Worm (Caenorhabditis elegans) whole organism, L4 larva: Measurements from ENCODE around the gene mnk-1.

ENCODE experiments used
- D1046.2 ChIP-seq: fragments of 200-800 bp; sonication (Bioruptor generic); IDR thresholded peaks from 2 replicates; pipeline ENCODE4 v1.3.6; 2022; ENCODE audit warnings: missing genetic modification characterization, missing compliant biosample characterization
- F10B5.3 ChIP-seq: sonication (generic microtip); optimal IDR thresholded peaks from 2 replicates; lab custom pipeline; 2016; ENCODE audit warnings: mild to moderate bottlenecking, missing genetic modification characterization, missing compliant biosample characterization
- F37D6.2 ChIP-seq: sonication (generic microtip); optimal IDR thresholded peaks from 2 replicates; lab custom pipeline; 2016; ENCODE audit warnings: mild to moderate bottlenecking, missing genetic modification characterization, missing compliant biosample characterization
- F49E8.2 ChIP-seq: sonication (generic microtip); optimal IDR thresholded peaks from 2 replicates; lab custom pipeline; 2016; ENCODE audit warnings: missing compliant biosample characterization, mild to moderate bottlenecking, missing genetic modification characterization, borderline replicate concordance
- ZK546.5 ChIP-seq, 2 experiments: sonication (generic microtip); optimal IDR thresholded peaks; 2 replicates each; lab custom pipeline; 2017; ENCODE audit warnings: missing biosample characterization in 2 of 2, missing genetic modification characterization in 2 of 2
- aha-1 ChIP-seq: fragments of 150-350 bp; peaks from one replicate; lab custom pipeline; 2014; ENCODE audit warnings: missing biosample characterization, missing genetic modification characterization
- arid-1 ChIP-seq: fragments of 200-800 bp; sonication (Bioruptor generic); conservative IDR thresholded peaks from 2 replicates; pipeline ENCODE4 v1.3.6; 2022; ENCODE audit warnings: missing genetic modification reagents, missing genetic modification characterization, missing compliant biosample characterization
- ceh-20 ChIP-seq: fragments of 200-800 bp; sonication (Bioruptor generic); IDR thresholded peaks from 2 replicates; pipeline ENCODE4 v1.3.6; 2022; ENCODE audit warnings: missing genetic modification reagents, missing genetic modification characterization, missing compliant biosample characterization
- ceh-28 ChIP-seq: fragments of 150-350 bp; optimal IDR thresholded peaks from 2 replicates; lab custom pipeline; 2014; ENCODE audit warnings: missing biosample characterization, missing genetic modification reagents, missing genetic modification characterization
- ceh-44 ChIP-seq: fragments of 200-800 bp; sonication (Bioruptor generic); IDR thresholded peaks from 2 replicates; pipeline ENCODE4 v1.3.6; 2022; ENCODE audit warnings: missing genetic modification reagents, missing genetic modification characterization, missing compliant biosample characterization
- daf-19 ChIP-seq: fragments of 200-800 bp; sonication (Bioruptor generic); conservative IDR thresholded peaks from 2 replicates; pipeline ENCODE4 v1.3.6; 2022; ENCODE audit warnings: missing genetic modification characterization, missing compliant biosample characterization
- dmd-6 ChIP-seq: fragments of 200-800 bp; sonication (Bioruptor generic); IDR thresholded peaks from 2 replicates; pipeline ENCODE4 v1.3.6; 2022; ENCODE audit warnings: missing genetic modification reagents, missing genetic modification characterization, missing compliant biosample characterization
- dpl-1 ChIP-seq: fragments of 150-350 bp; optimal IDR thresholded peaks from 2 replicates; lab custom pipeline; 2014; ENCODE audit warnings: missing biosample characterization, missing genetic modification reagents, missing genetic modification characterization
- dve-1 ChIP-seq: sonication (generic microtip); optimal IDR thresholded peaks from 2 replicates; lab custom pipeline; 2017; ENCODE audit warnings: antibody characterized with exemption, mild to moderate bottlenecking, missing genetic modification characterization, missing compliant biosample characterization; ENCODE audit not compliant: insufficient read depth
- egl-27 ChIP-seq: sonication (generic microtip); optimal IDR thresholded peaks from 3 replicates; lab custom pipeline; 2017; ENCODE audit warnings: missing biosample characterization, missing genetic modification reagents, missing genetic modification characterization
- egl-43 ChIP-seq: fragments of 200-800 bp; sonication (Bioruptor generic); IDR thresholded peaks from 2 replicates; pipeline ENCODE4 v1.3.6; 2022; ENCODE audit warnings: missing genetic modification reagents, missing genetic modification characterization, missing compliant biosample characterization
- hlh-11 ChIP-seq: fragments of 200-800 bp; sonication (Bioruptor generic); optimal IDR thresholded peaks from 2 replicates; lab custom pipeline; 2018; ENCODE audit warnings: mild to moderate bottlenecking, missing genetic modification characterization, missing compliant biosample characterization
- hlh-30 ChIP-seq: sonication (generic microtip); optimal IDR thresholded peaks from 2 replicates; lab custom pipeline; 2017; ENCODE audit warnings: antibody characterized with exemption, mild to moderate bottlenecking, missing genetic modification characterization, missing compliant biosample characterization; ENCODE audit not compliant: insufficient read depth
- jun-1 ChIP-seq: fragments of 150-350 bp; optimal IDR thresholded peaks from 2 replicates; lab custom pipeline; 2014; ENCODE audit warnings: missing biosample characterization, missing genetic modification reagents, missing genetic modification characterization
- lin-29 ChIP-seq: fragments of 200-800 bp; sonication (Bioruptor generic); IDR thresholded peaks from 2 replicates; pipeline ENCODE4 v1.3.6; 2022; ENCODE audit warnings: missing genetic modification reagents, missing genetic modification characterization, missing compliant biosample characterization
- lin-39 ChIP-seq: fragments of 150-350 bp; optimal IDR thresholded peaks from 2 replicates; lab custom pipeline; 2014; ENCODE audit warnings: missing biosample characterization, missing genetic modification reagents, missing genetic modification characterization
- lsy-2 ChIP-seq, 2 experiments: fragments of 150-350 bp in 1 of 2; sonication (generic microtip) in 1 of 2; optimal IDR thresholded peaks; 2 replicates each; lab custom pipeline; 2014 to 2017; ENCODE audit warnings: missing biosample characterization in 2 of 2, missing genetic modification characterization in 2 of 2
- mdl-1 ChIP-seq, 2 experiments: fragments of 150-350 bp in 1 of 2; sonication (generic microtip) in 1 of 2; optimal IDR thresholded peaks; 2 replicates each; lab custom pipeline; 2014 to 2017; ENCODE audit warnings: missing biosample characterization in 2 of 2, missing genetic modification characterization in 2 of 2
- mep-1 ChIP-seq: fragments of 150-350 bp; sonication (generic microtip); optimal IDR thresholded peaks from 3 replicates; lab custom pipeline; 2014; ENCODE audit warnings: missing biosample characterization, missing genetic modification characterization
- nhr-25 ChIP-seq: sonication (generic microtip); optimal IDR thresholded peaks from 2 replicates; lab custom pipeline; 2017; ENCODE audit warnings: missing genetic modification characterization, mild to moderate bottlenecking, missing compliant biosample characterization, antibody characterized with exemption, moderate library complexity, borderline replicate concordance; ENCODE audit not compliant: insufficient read depth
- nhr-28 ChIP-seq: fragments of 150-350 bp; optimal IDR thresholded peaks from 2 replicates; lab custom pipeline; 2014; ENCODE audit warnings: missing biosample characterization, missing genetic modification characterization
- nhr-42 ChIP-seq: fragments of 200-800 bp; sonication (Bioruptor generic); IDR thresholded peaks from 2 replicates; pipeline ENCODE4 v1.3.6; 2022; ENCODE audit warnings: missing genetic modification characterization, missing compliant biosample characterization
- nhr-48 ChIP-seq: sonication (generic microtip); optimal IDR thresholded peaks from 2 replicates; lab custom pipeline; 2016; ENCODE audit warnings: mild to moderate bottlenecking, missing genetic modification characterization, missing compliant biosample characterization
- nhr-6 ChIP-seq: fragments of 150-350 bp; optimal IDR thresholded peaks from 2 replicates; lab custom pipeline; 2014; ENCODE audit warnings: missing biosample characterization, missing genetic modification characterization
- nhr-76 ChIP-seq: fragments of 150-350 bp; optimal IDR thresholded peaks from 2 replicates; lab custom pipeline; 2014; ENCODE audit warnings: missing biosample characterization, missing genetic modification characterization
- nhr-77 ChIP-seq: fragments of 150-350 bp; optimal IDR thresholded peaks from 2 replicates; lab custom pipeline; 2014; ENCODE audit warnings: missing biosample characterization, missing genetic modification characterization
- pha-4 ChIP-seq, 2 experiments: fragments of 150-350 bp in 1 of 2; fragments of 200-800 bp in 1 of 2; sonication (Bioruptor generic) in 1 of 2; IDR thresholded peaks in 1 of 2; optimal IDR thresholded peaks in 1 of 2; 2 replicates each; pipeline versions ENCODE4 v1.3.6 to Lab custom; 2014 to 2022; ENCODE audit warnings: missing genetic modification characterization in 2 of 2, missing genetic modification reagents in 2 of 2, missing biosample characterization in 1 of 2, missing compliant biosample characterization in 1 of 2
- php-3 ChIP-seq: fragments of 200-800 bp; sonication (Bioruptor generic); IDR thresholded peaks from 2 replicates; pipeline ENCODE4 v1.3.6; 2022; ENCODE audit warnings: missing genetic modification reagents, missing genetic modification characterization, missing compliant biosample characterization
- pqm-1 ChIP-seq: sonication (generic microtip); optimal IDR thresholded peaks from 2 replicates; lab custom pipeline; 2017; ENCODE audit warnings: missing biosample characterization, missing genetic modification characterization
- rbr-2 ChIP-seq: sonication (generic microtip); optimal IDR thresholded peaks from 2 replicates; lab custom pipeline; 2016; ENCODE audit warnings: missing genotype, missing genetic modification characterization, missing compliant biosample characterization
- set-16 ChIP-seq: fragments of 200-800 bp; sonication (Bioruptor generic); IDR thresholded peaks from 2 replicates; pipeline ENCODE4 v1.3.6; 2022; ENCODE audit warnings: missing genetic modification reagents, missing genetic modification characterization, missing compliant biosample characterization
- snpc-4 ChIP-seq: fragments of 150-350 bp; optimal IDR thresholded peaks from 2 replicates; lab custom pipeline; 2014; ENCODE audit warnings: missing biosample characterization, missing genetic modification characterization
- spr-1 ChIP-seq: sonication (generic microtip); optimal IDR thresholded peaks from 2 replicates; lab custom pipeline; 2016; ENCODE audit warnings: mild to moderate bottlenecking, missing genetic modification characterization, missing compliant biosample characterization
- tra-1 ChIP-seq: fragments of 200-800 bp; sonication (Bioruptor generic); IDR thresholded peaks from 2 replicates; pipeline ENCODE4 v1.3.6; 2022; ENCODE audit warnings: missing genetic modification reagents, missing genetic modification characterization, missing compliant biosample characterization
- unc-39 ChIP-seq: sonication (generic microtip); optimal IDR thresholded peaks from 2 replicates; lab custom pipeline; 2017; ENCODE audit warnings: missing biosample characterization, missing genetic modification characterization
- vab-7 ChIP-seq: fragments of 200-800 bp; sonication (Bioruptor generic); IDR thresholded peaks from 2 replicates; pipeline ENCODE4 v1.3.6; 2022; ENCODE audit warnings: missing genetic modification reagents, missing genetic modification characterization, missing compliant biosample characterization
- zag-1 ChIP-seq: fragments of 150-350 bp; optimal IDR thresholded peaks from 2 replicates; lab custom pipeline; 2014; ENCODE audit warnings: missing biosample characterization, missing genetic modification characterization
- zfp-2 ChIP-seq: sonication (generic microtip); optimal IDR thresholded peaks from 2 replicates; lab custom pipeline; 2016; ENCODE audit warnings: mild to moderate bottlenecking, missing genetic modification characterization, missing compliant biosample characterization
- zfp-3 ChIP-seq: fragments of 200-800 bp; sonication (Bioruptor generic); conservative IDR thresholded peaks from 2 replicates; pipeline ENCODE4 v1.3.6; 2022; ENCODE audit warnings: missing genetic modification reagents, missing genetic modification characterization, missing compliant biosample characterization
- ztf-7 ChIP-seq: fragments of 150-350 bp; optimal IDR thresholded peaks from 2 replicates; lab custom pipeline; 2014; ENCODE audit warnings: missing biosample characterization, missing genetic modification characterization

The mnk-1 gene

ce11 chrII:10530907-10531306, 23.9 kb downstream of the mnk-1 start:
- TF ChIP-seq nhr-42 (GFP tag; lab: Robert Waterston, UW): 0 out of 2 replicates have a peak, but pooled peaks have one; percentile 47
- no peak for TF ChIP-seq ztf-7
- TF ChIP-seq set-16 (GFP tag; lab: Robert Waterston, UW): peak; percentile 56
- 0 out of 2 replicates have a peak, but pooled peaks have one; percentile 39 for TF ChIP-seq D1046.2 (GFP tag; lab: Robert Waterston, UW)

ce11 chrII:10529218-10529751, 25.6 kb downstream of the mnk-1 start:
- TF ChIP-seq dmd-6 (GFP tag; lab: Robert Waterston, UW) (0 out of 2 replicates have a peak, but pooled peaks have one; percentile 24), tra-1 (GFP tag; lab: Robert Waterston, UW) (no peak), hlh-11 (tag; lab: Kevin White, UChicago) (peak; percentile 78), F49E8.2 (tag; lab: Kevin White, UChicago) (no peak), daf-19 (GFP tag; lab: Robert Waterston, UW) (no peak), nhr-6 (peak; percentile 33), mep-1 (peak; percentile 34), nhr-76 (tag; lab: Kevin White, UChicago) (no peak), spr-1 (tag; lab: Kevin White, UChicago) (peak; percentile 30), rbr-2 (tag; lab: Kevin White, UChicago) (peak; percentile 27), nhr-48 (tag; lab: Kevin White, UChicago) (peak; percentile 74), jun-1 (tag; lab: Kevin White, UChicago) (no peak), lsy-2 (tag; optimal IDR thresholded peaks at IDR 0.05; lab: Kevin White, UChicago) (peak in 1 of 2 experiments; percentile 28), F37D6.2 (tag; lab: Kevin White, UChicago) (no peak), dve-1 (peak; percentile 78), nhr-28 (tag; lab: Kevin White, UChicago) (peak; percentile 28), ceh-20 (GFP tag; lab: Robert Waterston, UW) (peak; percentile 32; the same call in 1 of the 2 replicates), ceh-44 (GFP tag; lab: Robert Waterston, UW) (no peak), aha-1 (tag; lab: Kevin White, UChicago) (peak; percentile 69), pha-4 (GFP tag; IDR thresholded peaks at IDR 0.05; lab: Robert Waterston, UW) (no peak), pha-4 (tag; optimal IDR thresholded peaks at IDR 0.05; lab: Kevin White, UChicago) (peak; percentile 86), dpl-1 (GFP tag; lab: Kevin White, UChicago) (peak; percentile 4), hlh-30 (tag; lab: Kevin White, UChicago) (peak; percentile 4), ZK546.5 (tag; optimal IDR thresholded peaks at IDR 0.05; lab: Kevin White, UChicago) (no peak), lin-39 (no peak), arid-1 (GFP tag; lab: Robert Waterston, UW) (0 out of 2 replicates have a peak, but pooled peaks have one; percentile 26), egl-27 (tag; lab: Kevin White, UChicago) (no peak), mdl-1 (tag; optimal IDR thresholded peaks at IDR 0.05; lab: Kevin White, UChicago) (peak in 1 of 2 experiments; percentile 58)

- TF ChIP-seq nhr-25 (tag; lab: Kevin White, UChicago) (peak; percentile 85), mep-1 (peak; percentile 64), dpl-1 (GFP tag; lab: Kevin White, UChicago) (no peak), set-16 (GFP tag; lab: Robert Waterston, UW) (peak; percentile 98), rbr-2 (tag; lab: Kevin White, UChicago) (peak; percentile 52), php-3 (GFP tag; lab: Robert Waterston, UW) (peak; percentile 71; the same call in 1 of the 2 replicates), F37D6.2 (tag; lab: Kevin White, UChicago) (peak; percentile 17), egl-43 (no peak), unc-39 (no peak), lsy-2 (tag; optimal IDR thresholded peaks at IDR 0.05; lab: Kevin White, UChicago) (peak in 1 of 2 experiments; percentile 53), dmd-6 (GFP tag; lab: Robert Waterston, UW) (peak; percentile 44), pqm-1 (peak; percentile 15), lin-29 (no peak), F10B5.3 (tag; lab: Kevin White, UChicago) (no peak), zfp-3 (GFP tag; lab: Robert Waterston, UW) (no peak), vab-7 (GFP tag; lab: Robert Waterston, UW) (0 out of 2 replicates have a peak, but pooled peaks have one; percentile 20), ceh-28 (tag; lab: Kevin White, UChicago) (no peak), nhr-6 (peak; percentile 46), nhr-77 (tag; lab: Kevin White, UChicago) (no peak), snpc-4 (tag; lab: Kevin White, UChicago) (no peak), zag-1 (tag; lab: Kevin White, UChicago) (no peak), tra-1 (GFP tag; lab: Robert Waterston, UW) (no peak), zfp-2 (no peak), D1046.2 (GFP tag; lab: Robert Waterston, UW) (no peak)
Observed at ce11 chrII:10527649-10528134, 27.2 kb downstream of the mnk-1 start, which contains the start of gene mab-10. mab-10 (plus strand) TSS chrII:10528084.
